Fruit fly (Drosophila melanogaster) whole organism: ENCODE data around the gene CG31467.
A peak's percentile ranks its signal among the peaks of the same experiment; 100 is the strongest.

Experiments used
- CG8478 ChIP-seq: fragments of >200 bp; optimal IDR thresholded peaks from 2 replicates; lab custom pipeline; 2018; ENCODE audit warnings: inconsistent platforms
- Dll ChIP-seq: fragments of >200 bp; optimal IDR thresholded peaks from 2 replicates; lab custom pipeline; 2017
- EcR ChIP-seq, 2 experiments: fragments of >200 bp; optimal IDR thresholded peaks; 2 replicates each; lab custom pipeline; 2017; ENCODE audit warnings: missing biosample characterization in 2 of 2, missing genetic modification characterization in 2 of 2, missing genetic modification reagents in 2 of 2
- pan ChIP-seq: fragments of >200 bp; optimal IDR thresholded peaks from 2 replicates; lab custom pipeline; 2017
- psq ChIP-seq: fragments of >200 bp; optimal IDR thresholded peaks from 2 replicates; lab custom pipeline; 2017
- usp ChIP-seq: fragments of >200 bp; optimal IDR thresholded peaks from 2 replicates; lab custom pipeline; 2017; ENCODE audit warnings: missing biosample characterization, missing genetic modification characterization, mixed read lengths

The CG31467 gene

DNA sequence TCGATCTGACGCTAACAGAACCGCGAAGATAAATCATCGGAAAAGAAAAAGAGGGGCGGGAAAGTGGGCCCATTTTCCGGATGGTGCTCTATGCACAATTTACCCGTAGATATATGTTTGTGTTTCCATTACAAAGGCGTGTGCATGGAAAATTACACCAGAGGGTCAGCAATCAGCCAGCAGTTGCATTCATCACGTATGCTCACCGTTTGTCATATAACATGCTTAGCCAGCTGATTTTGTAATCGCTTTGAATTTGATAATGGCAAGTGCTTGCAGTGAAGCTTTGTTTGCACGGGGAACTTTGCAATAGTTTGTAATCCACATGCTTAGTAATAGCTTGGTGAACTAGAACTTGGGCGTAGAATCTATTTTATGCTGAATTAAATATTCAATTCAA lies 26.8 kb downstream of the CG31467 start:
- no peak for TF ChIP-seq usp (GFP tag; lab: Kevin White, UChicago)
- no peak for TF ChIP-seq CG8478 (lab: Kevin White, UChicago)
- TF ChIP-seq EcR (GFP tag; optimal IDR thresholded peaks at IDR 0.05; lab: Kevin White, UChicago) = no peak
- TF ChIP-seq psq (lab: Kevin White, UChicago) = no peak
- TF ChIP-seq pan = no peak
- no peak for TF ChIP-seq Dll (lab: Kevin White, UChicago)

dm6 chr3R:10678935-10679565 lies 27.6 kb downstream of the CG31467 start:
- TF ChIP-seq usp (GFP tag; lab: Kevin White, UChicago) = no peak
- no peak for TF ChIP-seq pan
- no peak for TF ChIP-seq psq (lab: Kevin White, UChicago)
- TF ChIP-seq Dll (lab: Kevin White, UChicago) = no peak
- no peak for TF ChIP-seq EcR (GFP tag; optimal IDR thresholded peaks at IDR 0.05; lab: Kevin White, UChicago)
- no peak for TF ChIP-seq CG8478 (lab: Kevin White, UChicago)

- TF ChIP-seq EcR (GFP tag; optimal IDR thresholded peaks at IDR 0.05; lab: Kevin White, UChicago) (peak; percentile 57 to 89), CG8478 (lab: Kevin White, UChicago) (no peak), pan (no peak)
These were observed 29.3 kb downstream of the CG31467 start, which contains the start of gene CG6465 for dm6 chr3R:10677245-10677902. Gene CG6465, minus strand, starts transcription at chr3R:10677251.

dm6 chr3R:10675101-10675500 lies 31.6 kb downstream of the CG31467 start:
- no peak for TF ChIP-seq pan
- TF ChIP-seq EcR (GFP tag; optimal IDR thresholded peaks at IDR 0.05; lab: Kevin White, UChicago) = no peak
- no peak for TF ChIP-seq psq (lab: Kevin White, UChicago)
- no peak for TF ChIP-seq Dll (lab: Kevin White, UChicago)
- no peak for TF ChIP-seq CG8478 (lab: Kevin White, UChicago)
- TF ChIP-seq usp (GFP tag; lab: Kevin White, UChicago) = no peak

DNA sequence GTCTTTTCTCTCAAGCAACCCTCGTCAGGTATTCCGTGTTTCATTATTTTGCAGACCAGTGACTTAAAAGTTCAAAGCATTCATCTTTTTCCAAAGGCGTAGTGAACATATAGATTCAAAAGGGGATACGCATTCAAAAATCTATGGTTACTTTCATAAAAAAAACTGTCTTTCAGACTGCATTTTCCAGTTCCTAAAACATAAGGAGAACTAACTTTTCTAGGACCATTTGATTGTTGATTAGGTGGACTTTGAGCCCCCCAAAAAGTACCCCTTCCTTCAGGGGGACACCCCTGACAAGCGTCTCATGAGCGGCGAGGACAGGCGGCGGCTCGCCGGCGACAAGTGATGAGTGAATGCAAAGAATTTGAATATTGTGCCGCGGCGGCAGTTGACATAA lies 33.1 kb downstream of the CG31467 start:
- TF ChIP-seq pan (no peak), psq (lab: Kevin White, UChicago) (no peak), usp (GFP tag; lab: Kevin White, UChicago) (no peak), EcR (GFP tag; optimal IDR thresholded peaks at IDR 0.05; lab: Kevin White, UChicago) (no peak), Dll (lab: Kevin White, UChicago) (no peak), CG8478 (lab: Kevin White, UChicago) (no peak)

DNA sequence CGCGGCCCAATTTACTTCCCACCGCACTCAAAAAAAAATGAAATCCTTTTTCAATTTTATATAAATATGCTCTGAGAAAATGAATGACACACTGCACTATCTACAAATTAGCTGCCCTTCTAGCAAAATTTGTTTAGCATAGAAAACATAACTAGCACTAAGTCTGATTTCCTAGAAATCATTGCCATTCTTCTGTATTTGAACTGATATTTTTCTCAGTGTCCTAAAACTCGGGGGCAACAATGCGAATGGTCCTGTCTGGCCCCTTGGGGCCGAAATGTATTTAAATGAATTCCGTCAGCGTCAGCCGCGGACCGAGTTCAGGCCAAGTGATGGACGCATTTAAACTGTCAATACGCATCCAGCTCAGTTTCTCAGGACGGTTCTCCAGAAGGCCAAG lies 34.0 kb downstream of the CG31467 start:
- TF ChIP-seq usp (GFP tag; lab: Kevin White, UChicago) = no peak
- TF ChIP-seq pan = no peak
- no peak for TF ChIP-seq EcR (GFP tag; optimal IDR thresholded peaks at IDR 0.05; lab: Kevin White, UChicago)
- TF ChIP-seq psq (lab: Kevin White, UChicago) = no peak
- no peak for TF ChIP-seq Dll (lab: Kevin White, UChicago)
- TF ChIP-seq CG8478 (lab: Kevin White, UChicago) = no peak

DNA sequence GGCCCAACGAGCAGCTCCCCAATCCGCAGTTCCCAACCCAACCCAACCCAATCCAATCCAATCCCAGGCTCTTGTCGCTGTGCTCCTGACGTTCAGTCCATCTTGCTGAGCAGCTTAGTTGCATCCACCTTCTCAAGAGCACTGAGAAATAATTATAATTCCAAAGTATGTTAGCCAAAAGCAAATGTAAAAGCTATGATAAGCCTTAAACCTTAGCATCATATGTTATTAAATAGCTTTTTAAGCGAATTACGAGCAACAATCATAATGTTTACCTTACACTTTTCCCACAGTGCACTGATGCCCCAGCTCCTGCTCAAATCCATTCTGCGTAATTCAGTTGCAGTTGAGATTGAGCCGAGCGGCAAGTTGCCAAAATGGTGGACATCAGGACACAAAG lies 36.7 kb downstream of the CG31467 start:
- TF ChIP-seq psq (lab: Kevin White, UChicago) = no peak
- no peak for TF ChIP-seq CG8478 (lab: Kevin White, UChicago)
- no peak for TF ChIP-seq EcR (GFP tag; optimal IDR thresholded peaks at IDR 0.05; lab: Kevin White, UChicago)
- no peak for TF ChIP-seq Dll (lab: Kevin White, UChicago)
- TF ChIP-seq pan = no peak
- no peak for TF ChIP-seq usp (GFP tag; lab: Kevin White, UChicago)

DNA sequence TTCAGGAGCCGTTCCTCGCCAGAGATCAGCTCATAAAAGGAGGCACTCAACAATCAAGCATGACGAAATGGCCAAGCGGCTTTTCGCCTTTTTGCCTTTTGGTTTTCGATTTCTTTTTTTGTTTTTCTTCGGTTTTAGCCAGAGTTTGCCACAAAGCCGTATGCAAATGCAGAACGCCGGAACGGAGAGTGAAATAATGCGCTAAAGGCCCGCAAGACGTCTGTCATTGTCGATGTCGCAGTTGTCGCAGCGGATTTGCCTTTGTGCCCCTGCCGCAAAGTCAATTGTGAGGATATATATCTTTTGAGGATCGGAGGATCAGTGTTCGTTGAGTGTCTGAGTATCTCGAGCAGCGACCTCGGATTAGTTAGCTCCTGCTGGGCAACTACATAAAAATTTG lies 38.7 kb downstream of the CG31467 start:
- no peak for TF ChIP-seq usp (GFP tag; lab: Kevin White, UChicago)
- TF ChIP-seq EcR (GFP tag; optimal IDR thresholded peaks at IDR 0.05; lab: Kevin White, UChicago) = no peak
- TF ChIP-seq psq (lab: Kevin White, UChicago) = no peak
- TF ChIP-seq Dll (lab: Kevin White, UChicago) = no peak
- TF ChIP-seq CG8478 (lab: Kevin White, UChicago) = no peak
- TF ChIP-seq pan = no peak

- TF ChIP-seq CG8478 (lab: Kevin White, UChicago) = peak; percentile 39
- TF ChIP-seq pan = no peak
These were observed 41.7 kb downstream of the CG31467 start for dm6 chr3R:10664942-10665341.

DNA sequence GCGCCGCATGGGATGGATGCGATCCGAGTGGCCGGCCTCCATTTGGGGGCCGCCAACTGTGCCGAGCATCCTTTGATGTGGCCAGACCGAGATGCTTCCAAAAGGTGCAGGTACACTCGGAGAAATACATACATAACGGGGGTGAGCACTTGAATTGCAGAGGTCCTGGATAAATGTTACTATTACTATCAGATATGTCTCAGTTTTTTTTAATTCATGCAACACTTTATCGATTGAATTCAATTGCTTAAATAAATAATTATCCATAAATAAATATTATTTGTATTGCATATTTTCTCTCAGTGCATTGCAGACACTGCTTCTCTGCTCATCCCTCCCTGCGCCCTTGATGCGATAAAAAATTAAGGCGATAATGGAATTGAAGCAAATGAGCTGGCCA lies 45.6 kb downstream of the CG31467 start:
- TF ChIP-seq CG8478 (lab: Kevin White, UChicago) (no peak), pan (no peak), psq (lab: Kevin White, UChicago) (no peak), EcR (GFP tag; optimal IDR thresholded peaks at IDR 0.05; lab: Kevin White, UChicago) (no peak), usp (GFP tag; lab: Kevin White, UChicago) (no peak), Dll (lab: Kevin White, UChicago) (no peak)

dm6 chr3R:10659563-10659962 lies 47.1 kb downstream of the CG31467 start:
- TF ChIP-seq psq (lab: Kevin White, UChicago) (no peak), usp (GFP tag; lab: Kevin White, UChicago) (no peak), Dll (lab: Kevin White, UChicago) (no peak), pan (no peak), CG8478 (lab: Kevin White, UChicago) (no peak), EcR (GFP tag; optimal IDR thresholded peaks at IDR 0.05; lab: Kevin White, UChicago) (no peak)

DNA sequence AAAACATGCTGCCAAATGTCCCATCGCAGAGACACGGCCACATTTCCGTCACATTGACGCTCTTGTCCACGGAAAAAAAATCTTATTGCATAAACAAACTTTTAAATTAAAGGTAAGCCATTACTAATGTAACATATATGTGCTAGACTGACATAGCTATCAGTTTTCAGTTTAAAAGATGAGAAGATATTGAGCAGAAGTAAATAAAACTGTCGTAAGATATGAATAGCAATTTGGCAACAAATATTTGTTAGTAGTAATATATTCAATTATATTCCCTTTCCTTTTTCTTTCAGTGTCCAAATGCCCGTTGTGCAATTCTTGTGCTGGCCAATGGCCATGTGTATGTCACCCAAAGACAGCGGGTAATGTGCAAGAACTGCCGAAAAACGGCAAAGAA lies 47.9 kb downstream of the CG31467 start:
- TF ChIP-seq EcR (GFP tag; optimal IDR thresholded peaks at IDR 0.05; lab: Kevin White, UChicago) (no peak), pan (no peak), usp (GFP tag; lab: Kevin White, UChicago) (no peak), psq (lab: Kevin White, UChicago) (no peak), CG8478 (lab: Kevin White, UChicago) (no peak), Dll (lab: Kevin White, UChicago) (no peak)
